Fruit fly (Drosophila melanogaster) Kc167 (cell line): ENCODE data around the gene CG43134.

Experiments used
- Myc ChIP-seq: fragments of >200 bp; optimal IDR thresholded peaks from 2 replicates; lab custom pipeline; 2017; ENCODE audit warnings: missing external identifiers
- Sin3A ChIP-seq: fragments of >200 bp; optimal IDR thresholded peaks from 2 replicates; lab custom pipeline; 2018; ENCODE audit warnings: missing external identifiers
- h ChIP-seq: fragments of >200 bp; optimal IDR thresholded peaks from 3 replicates; lab custom pipeline; 2018; ENCODE audit warnings: missing external identifiers
- insv ChIP-seq: fragments of >200 bp; optimal IDR thresholded peaks from 3 replicates; lab custom pipeline; 2018; ENCODE audit warnings: missing external identifiers
- psq ChIP-seq: fragments of >200 bp; optimal IDR thresholded peaks from 2 replicates; lab custom pipeline; 2017; ENCODE audit warnings: missing external identifiers
- ttk ChIP-seq: sonication (Bioruptor generic); optimal IDR thresholded peaks from 2 replicates; lab custom pipeline; 2017; ENCODE audit warnings: missing external identifiers

The CG43134 gene

dm6 chrX:4225020-4225419 is 22.1 kb upstream of the CG43134 start:
- no peak for TF ChIP-seq Sin3A
- no peak for TF ChIP-seq ttk (lab: Kevin White, UChicago)
- TF ChIP-seq psq = no peak
- TF ChIP-seq insv (lab: Kevin White, UChicago) = no peak
- no peak for TF ChIP-seq Myc (lab: Kevin White, UChicago)
- TF ChIP-seq h (lab: Kevin White, UChicago) = no peak

dm6 chrX:4240146-4240545 is 7.0 kb upstream of the CG43134 start:
- TF ChIP-seq psq (no peak), insv (lab: Kevin White, UChicago) (no peak), ttk (lab: Kevin White, UChicago) (no peak), Sin3A (no peak), h (lab: Kevin White, UChicago) (no peak), Myc (lab: Kevin White, UChicago) (no peak)

- TF ChIP-seq Myc (lab: Kevin White, UChicago) (no peak), Sin3A (no peak), ttk (lab: Kevin White, UChicago) (no peak), h (lab: Kevin White, UChicago) (no peak), insv (lab: Kevin White, UChicago) (no peak), psq (no peak)
These were observed 4.4 kb upstream of the CG43134 start, which contains the start of gene Femcoat for dm6 chrX:4242726-4243125. Gene Femcoat (minus strand): TSS chrX:4242826.

dm6 chrX:4246039-4246438 is 1.1 kb upstream of the CG43134 start, which contains the start of gene Muc4B:
Gene Muc4B (minus strand): TSS chrX:4246139.
- TF ChIP-seq Myc (lab: Kevin White, UChicago) (no peak), h (lab: Kevin White, UChicago) (no peak)

dm6 chrX:4248077-4248476 is 964 bp downstream of the CG43134 start, which contains the start of gene CG43135:
Gene CG43135 (plus strand): TSS chrX:4248377.
- TF ChIP-seq psq = no peak
- no peak for TF ChIP-seq h (lab: Kevin White, UChicago)

dm6 chrX:4252690-4253089 is 5.6 kb downstream of the CG43134 start, which contains the start of gene CG15576:
Gene CG15576 (minus strand): TSS chrX:4252790.
- no peak for TF ChIP-seq psq
- TF ChIP-seq Myc (lab: Kevin White, UChicago) = no peak
- TF ChIP-seq Sin3A = no peak
- TF ChIP-seq h (lab: Kevin White, UChicago) = no peak
- TF ChIP-seq ttk (lab: Kevin White, UChicago) = no peak
- no peak for TF ChIP-seq insv (lab: Kevin White, UChicago)

- TF ChIP-seq Sin3A = no peak
- no peak for TF ChIP-seq ttk (lab: Kevin White, UChicago)
- TF ChIP-seq psq = no peak
- no peak for TF ChIP-seq Myc (lab: Kevin White, UChicago)
- TF ChIP-seq insv (lab: Kevin White, UChicago) = no peak
These were observed 15.5 kb downstream of the CG43134 start for dm6 chrX:4262661-4263060.

- TF ChIP-seq insv (lab: Kevin White, UChicago) = no peak
- TF ChIP-seq Myc (lab: Kevin White, UChicago) = no peak
- TF ChIP-seq psq = no peak
- TF ChIP-seq h (lab: Kevin White, UChicago) = no peak
- TF ChIP-seq Sin3A = no peak
- no peak for TF ChIP-seq ttk (lab: Kevin White, UChicago)
These were observed 17.2 kb downstream of the CG43134 start for dm6 chrX:4264319-4264718.

- TF ChIP-seq insv (lab: Kevin White, UChicago) (no peak), Myc (lab: Kevin White, UChicago) (no peak), psq (no peak), ttk (lab: Kevin White, UChicago) (no peak), h (lab: Kevin White, UChicago) (no peak), Sin3A (no peak)
These were observed 18.2 kb downstream of the CG43134 start for dm6 chrX:4265327-4265726.

- no peak for TF ChIP-seq psq
These were observed 18.7 kb downstream of the CG43134 start, which contains the start of gene CG12691 for dm6 chrX:4265797-4266196. Gene CG12691 (plus strand): TSS chrX:4266097.

dm6 chrX:4268401-4268800 is 21.3 kb downstream of the CG43134 start, which contains the start of gene CG15572:
Gene CG15572 (plus strand): TSS chrX:4268701.
- no peak for TF ChIP-seq Myc (lab: Kevin White, UChicago)
- no peak for TF ChIP-seq h (lab: Kevin White, UChicago)
- TF ChIP-seq Sin3A = no peak
- TF ChIP-seq ttk (lab: Kevin White, UChicago) = no peak

dm6 chrX:4273499-4273898 is 26.4 kb downstream of the CG43134 start:
- TF ChIP-seq h (lab: Kevin White, UChicago) = no peak
- no peak for TF ChIP-seq Myc (lab: Kevin White, UChicago)
- TF ChIP-seq insv (lab: Kevin White, UChicago) = no peak
- TF ChIP-seq psq = no peak
- no peak for TF ChIP-seq Sin3A
- TF ChIP-seq ttk (lab: Kevin White, UChicago) = no peak

- TF ChIP-seq h (lab: Kevin White, UChicago) (no peak), Myc (lab: Kevin White, UChicago) (no peak)
These were observed 29.8 kb downstream of the CG43134 start, which contains the start of gene CG15577 for dm6 chrX:4276900-4277299. Gene CG15577 (minus strand): TSS chrX:4277000.

- TF ChIP-seq ttk (lab: Kevin White, UChicago) (no peak), Sin3A (no peak)
These were observed 30.7 kb downstream of the CG43134 start, which contains the start of gene CG15578 for dm6 chrX:4277861-4278260. Gene CG15578 (minus strand): TSS chrX:4277961.
